Worm (Caenorhabditis elegans): Measurements from ENCODE around the gene W02B8.1.

- TF ChIP-seq dao-5 (tag; optimal IDR thresholded peaks at IDR 0.05) = no peak
- no peak for TF ChIP-seq him-1 (tag; optimal IDR thresholded peaks at IDR 0.05)
- TF ChIP-seq W03F9.2 (tag; optimal IDR thresholded peaks at IDR 0.05) = no peak
Measured at ce11 chrII:13907615-13908014, 5.7 kb upstream of the W02B8.1 start.

Data from whole organism, L4/young adult.